Fruit fly (Drosophila melanogaster) whole organism, embryonic: ENCODE data around the gene CG12998.

Source experiments
- Bteb2 ChIP-seq: fragments of 200-800 bp; sonication (Bioruptor generic); optimal IDR thresholded peaks from 2 replicates; lab custom pipeline; 2016; ENCODE audit warnings: missing biosample characterization, missing genetic modification characterization
- CG11085 ChIP-seq: fragments of 200-800 bp; sonication (Bioruptor generic); IDR thresholded peaks from 2 replicates; pipeline ENCODE4 v1.3.6; 2022; ENCODE audit warnings: missing biosample characterization, missing genetic modification characterization
- CG11398 ChIP-seq: fragments of 200-800 bp; sonication (Bioruptor generic); optimal IDR thresholded peaks from 2 replicates; lab custom pipeline; 2016; ENCODE audit warnings: missing biosample characterization, missing genetic modification characterization
- CG11696 ChIP-seq: fragments of 200-800 bp; sonication (Bioruptor generic); IDR thresholded peaks from 2 replicates; pipeline ENCODE4 v1.3.6; 2022; ENCODE audit warnings: missing biosample characterization, missing genetic modification characterization
- CG12104 ChIP-seq: fragments of 200-800 bp; sonication (Bioruptor generic); optimal IDR thresholded peaks from 3 replicates; lab custom pipeline; 2016; ENCODE audit warnings: missing biosample characterization, missing genetic modification characterization
- CG13287 ChIP-seq: fragments of 200-800 bp; sonication (Bioruptor generic); IDR thresholded peaks from 2 replicates; pipeline ENCODE4 v1.3.6; 2022; ENCODE audit warnings: missing biosample characterization, missing genetic modification characterization; ENCODE audit not compliant: partially characterized antibody
- CG13424 ChIP-seq: fragments of 200-800 bp; sonication (Bioruptor generic); optimal IDR thresholded peaks from 2 replicates; lab custom pipeline; 2019; ENCODE audit warnings: missing biosample characterization, mild to moderate bottlenecking, missing genetic modification characterization, moderate library complexity
- CG13894 ChIP-seq: fragments of 200-800 bp; sonication (Bioruptor generic); optimal IDR thresholded peaks from 3 replicates; lab custom pipeline; 2018; ENCODE audit warnings: missing biosample characterization, mild to moderate bottlenecking, missing genetic modification characterization, moderate library complexity
- CG17328 ChIP-seq: fragments of 200-800 bp; sonication (Bioruptor generic); IDR thresholded peaks from 2 replicates; pipeline ENCODE4 v1.3.6; 2022; ENCODE audit warnings: missing biosample characterization, missing genetic modification characterization
- CG1832 ChIP-seq: fragments of 200-800 bp; sonication (Bioruptor generic); optimal IDR thresholded peaks from 2 replicates; lab custom pipeline; 2017; ENCODE audit warnings: missing biosample characterization, mild to moderate bottlenecking, missing genetic modification characterization, inconsistent platforms
- CG18619 ChIP-seq: fragments of 200-800 bp; sonication (Bioruptor generic); optimal IDR thresholded peaks from 3 replicates; lab custom pipeline; 2017; ENCODE audit warnings: missing biosample characterization, mild to moderate bottlenecking, missing genetic modification characterization
- CG2199 ChIP-seq: fragments of 200-800 bp; sonication (Bioruptor generic); IDR thresholded peaks from 3 replicates; pipeline ENCODE4 v1.3.6; 2022; ENCODE audit warnings: missing biosample characterization, missing genetic modification characterization
- CG30020 ChIP-seq: fragments of 200-800 bp; optimal IDR thresholded peaks from 2 replicates; lab custom pipeline; 2019; ENCODE audit warnings: missing biosample characterization, mild to moderate bottlenecking, missing genetic modification characterization, moderate library complexity
- CG32767 ChIP-seq: fragments of 200-800 bp; sonication (Bioruptor generic); IDR thresholded peaks from 2 replicates; pipeline ENCODE4 v1.3.6; 2022; ENCODE audit warnings: missing biosample characterization, missing genetic modification characterization
- CG33557 ChIP-seq: fragments of 200-800 bp; sonication (Bioruptor generic); optimal IDR thresholded peaks from 2 replicates; lab custom pipeline; 2019; ENCODE audit warnings: missing biosample characterization, mild to moderate bottlenecking, missing genetic modification characterization, moderate library complexity
- CG3838 ChIP-seq: fragments of 200-800 bp; sonication (Bioruptor generic); optimal IDR thresholded peaks from 3 replicates; lab custom pipeline; 2016; ENCODE audit warnings: missing biosample characterization, missing genetic modification characterization
- CG9215 ChIP-seq: fragments of 200-800 bp; sonication (Bioruptor generic); IDR thresholded peaks from 2 replicates; pipeline ENCODE4 v1.3.6; 2022; ENCODE audit warnings: missing biosample characterization, missing genetic modification characterization
- CG9932 ChIP-seq: fragments of 200-800 bp; sonication (Bioruptor generic); IDR thresholded peaks from 2 replicates; pipeline ENCODE4 v1.3.6; 2022; ENCODE audit warnings: missing biosample characterization, missing genetic modification characterization
- CTCF ChIP-seq: fragments of 200-800 bp; sonication (Bioruptor generic); optimal IDR thresholded peaks from 2 replicates; lab custom pipeline; 2017; ENCODE audit warnings: missing biosample characterization, mild to moderate bottlenecking, missing genetic modification characterization, moderate library complexity
- Chrac-16 ChIP-seq: fragments of 200-800 bp; sonication (Bioruptor generic); optimal IDR thresholded peaks from 3 replicates; lab custom pipeline; 2016; ENCODE audit warnings: missing biosample characterization, missing genetic modification characterization
- Dip3 ChIP-seq: fragments of 200-800 bp; sonication (Bioruptor generic); optimal IDR thresholded peaks from 3 replicates; lab custom pipeline; 2016; ENCODE audit warnings: missing biosample characterization, missing genetic modification characterization
- Eip74EF ChIP-seq, 2 experiments: fragments of 200-800 bp in 1 of 2; fragments of >200 bp in 1 of 2; sonication (Bioruptor generic) in 1 of 2; optimal IDR thresholded peaks; 2 replicates each; lab custom pipeline; 2017 to 2019; ENCODE audit warnings: missing biosample characterization in 2 of 2, missing genetic modification characterization in 2 of 2, mild to moderate bottlenecking in 1 of 2, moderate library complexity in 1 of 2
- HmgD ChIP-seq: fragments of 200-800 bp; sonication (Bioruptor generic); optimal IDR thresholded peaks from 3 replicates; lab custom pipeline; 2016; ENCODE audit warnings: missing biosample characterization, missing genetic modification characterization
- MESR4 ChIP-seq: fragments of 200-800 bp; sonication (Bioruptor generic); optimal IDR thresholded peaks from 2 replicates; lab custom pipeline; 2018; ENCODE audit warnings: missing biosample characterization, mild to moderate bottlenecking, missing genetic modification characterization, moderate library complexity
- Mad ChIP-seq: fragments of 200-800 bp; sonication (Bioruptor generic); optimal IDR thresholded peaks from 2 replicates; lab custom pipeline; 2016; ENCODE audit warnings: missing biosample characterization, missing genetic modification characterization
- Nf-YC ChIP-seq: fragments of 200-800 bp; optimal IDR thresholded peaks from 3 replicates; lab custom pipeline; 2019; ENCODE audit warnings: missing biosample characterization, mild to moderate bottlenecking, missing genetic modification characterization, moderate library complexity
- Optix ChIP-seq: fragments of 200-800 bp; sonication (Bioruptor generic); IDR thresholded peaks from 3 replicates; pipeline ENCODE4 v1.3.6; 2022; ENCODE audit warnings: missing biosample characterization, missing genetic modification characterization
- PHDP ChIP-seq: fragments of 200-800 bp; sonication (Bioruptor generic); optimal IDR thresholded peaks from 3 replicates; lab custom pipeline; 2018; ENCODE audit warnings: missing biosample characterization, mild to moderate bottlenecking, missing genetic modification characterization, moderate library complexity
- Scr ChIP-seq: fragments of 200-800 bp; sonication (Bioruptor generic); IDR thresholded peaks from 2 replicates; pipeline ENCODE4 v1.3.6; 2022; ENCODE audit warnings: missing biosample characterization, missing genetic modification characterization; ENCODE audit not compliant: partially characterized antibody
- Side ChIP-seq: fragments of 200-800 bp; sonication (Bioruptor generic); optimal IDR thresholded peaks from 2 replicates; lab custom pipeline; 2016; ENCODE audit warnings: missing biosample characterization, missing genetic modification characterization
- cg ChIP-seq: fragments of 200-800 bp; sonication (Bioruptor generic); optimal IDR thresholded peaks from 3 replicates; lab custom pipeline; 2019; ENCODE audit warnings: missing biosample characterization, mild to moderate bottlenecking, missing genetic modification characterization, moderate library complexity
- chm ChIP-seq: fragments of 200-800 bp; sonication (Bioruptor generic); IDR thresholded peaks from 2 replicates; pipeline ENCODE4 v1.3.6; 2022; ENCODE audit warnings: missing biosample characterization, missing genetic modification characterization
- crol ChIP-seq: fragments of 200-800 bp; sonication (Bioruptor generic); IDR thresholded peaks from 2 replicates; pipeline ENCODE4 v1.3.6; 2022; ENCODE audit warnings: missing biosample characterization, missing genetic modification characterization
- danr ChIP-seq: fragments of 200-800 bp; sonication (Bioruptor generic); IDR thresholded peaks from 2 replicates; pipeline ENCODE4 v1.3.6; 2022; ENCODE audit warnings: missing biosample characterization, missing genetic modification characterization
- dati ChIP-seq: fragments of 200-800 bp; sonication (Bioruptor generic); IDR thresholded peaks from 2 replicates; pipeline ENCODE4 v1.3.6; 2022; ENCODE audit warnings: missing biosample characterization, missing genetic modification characterization
- en ChIP-seq: fragments of 200-800 bp; sonication (Bioruptor generic); optimal IDR thresholded peaks from 2 replicates; lab custom pipeline; 2016; ENCODE audit warnings: missing biosample characterization, missing genetic modification characterization
- esg ChIP-seq: fragments of 200-800 bp; sonication (Bioruptor generic); conservative IDR thresholded peaks from 2 replicates; pipeline ENCODE4 v1.3.6; 2022; ENCODE audit warnings: missing biosample characterization, missing genetic modification characterization
- gce ChIP-seq: fragments of 200-800 bp; sonication (Bioruptor generic); IDR thresholded peaks from 3 replicates; pipeline ENCODE4 v1.3.6; 2022; ENCODE audit warnings: missing biosample characterization, missing genetic modification characterization
- gfzf ChIP-seq: fragments of 200-800 bp; sonication (Bioruptor generic); optimal IDR thresholded peaks from 2 replicates; lab custom pipeline; 2016; ENCODE audit warnings: missing biosample characterization, mild to moderate bottlenecking, missing genetic modification characterization, moderate library complexity
- jigr1 ChIP-seq: fragments of 200-800 bp; sonication (Bioruptor generic); IDR thresholded peaks from 3 replicates; pipeline ENCODE4 v1.3.6; 2022; ENCODE audit warnings: missing biosample characterization, missing genetic modification characterization
- jumu ChIP-seq: fragments of 200-800 bp; sonication (Bioruptor generic); optimal IDR thresholded peaks from 3 replicates; lab custom pipeline; 2016; ENCODE audit warnings: missing biosample characterization, missing genetic modification characterization
- kah ChIP-seq: fragments of 200-800 bp; sonication (Bioruptor generic); optimal IDR thresholded peaks from 2 replicates; lab custom pipeline; 2018; ENCODE audit warnings: missing biosample characterization, mild to moderate bottlenecking, missing genetic modification characterization
- kni ChIP-seq: fragments of 200-800 bp; sonication (Bioruptor generic); optimal IDR thresholded peaks from 3 replicates; lab custom pipeline; 2017; ENCODE audit warnings: mild to moderate bottlenecking, missing biosample characterization, missing genetic modification reagents, missing genetic modification characterization
- lilli ChIP-seq: fragments of 200-800 bp; sonication (Bioruptor generic); optimal IDR thresholded peaks from 3 replicates; lab custom pipeline; 2016; ENCODE audit warnings: missing biosample characterization, missing genetic modification characterization
- mam ChIP-seq: fragments of 200-800 bp; sonication (Bioruptor generic); optimal IDR thresholded peaks from 3 replicates; lab custom pipeline; 2016; ENCODE audit warnings: missing biosample characterization, missing genetic modification characterization
- mld ChIP-seq: fragments of 200-800 bp; sonication (Bioruptor generic); IDR thresholded peaks from 3 replicates; pipeline ENCODE4 v1.3.6; 2022; ENCODE audit warnings: missing biosample characterization, missing genetic modification characterization; ENCODE audit not compliant: partially characterized antibody
- pho ChIP-seq: fragments of 200-800 bp; sonication (Bioruptor generic); optimal IDR thresholded peaks from 2 replicates; lab custom pipeline; 2016; ENCODE audit warnings: missing biosample characterization, missing genetic modification characterization
- sim ChIP-seq: fragments of 200-800 bp; sonication (Bioruptor generic); IDR thresholded peaks from 2 replicates; pipeline ENCODE4 v1.3.6; 2022; ENCODE audit warnings: missing biosample characterization, missing genetic modification characterization
- sqz ChIP-seq: fragments of 200-800 bp; sonication (Bioruptor generic); optimal IDR thresholded peaks from 3 replicates; lab custom pipeline; 2018; ENCODE audit warnings: missing biosample characterization, mild to moderate bottlenecking, missing genetic modification characterization
- vvl ChIP-seq: fragments of 200-800 bp; sonication (Bioruptor generic); IDR thresholded peaks from 2 replicates; pipeline ENCODE4 v1.3.6; 2022; ENCODE audit warnings: missing biosample characterization, missing genetic modification characterization
- zen ChIP-seq: fragments of 200-800 bp; sonication (Bioruptor generic); optimal IDR thresholded peaks from 3 replicates; lab custom pipeline; 2018; ENCODE audit warnings: missing biosample characterization, mild to moderate bottlenecking, missing genetic modification characterization, moderate library complexity

CG12998 gene

dm6 chrX:17226681-17227019, 8.2 kb downstream of the CG12998 start, which contains the start of gene CG10598 (continued):
- TF ChIP-seq gce (GFP tag; lab: Robert Waterston, UW) = no peak
- TF ChIP-seq sqz = no peak
- peak; percentile 43; the same call in 1 of the 2 replicates for TF ChIP-seq CG9932 (GFP tag; lab: Robert Waterston, UW)
- no peak for TF ChIP-seq zen (tag; lab: Kevin White, UChicago)
- no peak for TF ChIP-seq mld

DNA sequence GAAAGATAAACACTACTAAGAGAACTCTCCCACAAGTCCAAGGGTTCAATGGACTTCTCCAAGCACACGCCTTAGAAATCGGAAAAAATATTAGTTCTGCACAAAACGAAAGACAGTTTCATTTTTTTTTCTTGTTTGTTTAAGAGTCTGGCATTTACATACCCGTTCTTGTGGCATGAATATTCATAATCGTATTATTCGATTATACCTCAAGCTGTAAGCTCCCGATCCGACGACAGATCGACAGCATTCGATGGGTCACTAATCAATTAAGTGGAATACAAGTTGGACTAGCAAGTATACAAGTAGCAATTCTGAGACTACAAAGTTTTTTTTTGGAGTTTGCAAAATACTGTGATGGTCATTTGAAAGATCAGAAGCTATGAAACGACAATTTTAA, 9.0 kb downstream of the CG12998 start:
- TF ChIP-seq jigr1 (GFP tag; lab: Robert Waterston, UW) (no peak), kah (no peak), CG13424 (tag; lab: Kevin White, UChicago) (no peak), CG33557 (no peak), HmgD (no peak), Bteb2 (GFP tag; lab: Kevin White, UChicago) (no peak), Scr (GFP tag; lab: Robert Waterston, UW) (no peak), esg (GFP tag; lab: Robert Waterston, UW) (no peak), CTCF (GFP tag; lab: Kevin White, UChicago) (no peak), dati (no peak), Nf-YC (no peak), Mad (GFP tag; lab: Kevin White, UChicago) (no peak), CG32767 (GFP tag; lab: Robert Waterston, UW) (no peak), CG9215 (GFP tag; lab: Robert Waterston, UW) (no peak), jumu (GFP tag; lab: Kevin White, UChicago) (no peak), CG13287 (GFP tag; lab: Robert Waterston, UW) (no peak), cg (GFP tag; lab: Kevin White, UChicago) (no peak), CG30020 (tag; lab: Kevin White, UChicago) (no peak), Chrac-16 (no peak), Side (GFP tag; lab: Kevin White, UChicago) (no peak), crol (GFP tag; lab: Robert Waterston, UW) (no peak), CG2199 (peak; percentile 87), CG18619 (no peak), vvl (0 out of 2 replicates have a peak, but pooled peaks have one; percentile 35), danr (GFP tag; lab: Robert Waterston, UW) (no peak), CG13894 (tag; lab: Kevin White, UChicago) (peak; percentile 88)

DNA sequence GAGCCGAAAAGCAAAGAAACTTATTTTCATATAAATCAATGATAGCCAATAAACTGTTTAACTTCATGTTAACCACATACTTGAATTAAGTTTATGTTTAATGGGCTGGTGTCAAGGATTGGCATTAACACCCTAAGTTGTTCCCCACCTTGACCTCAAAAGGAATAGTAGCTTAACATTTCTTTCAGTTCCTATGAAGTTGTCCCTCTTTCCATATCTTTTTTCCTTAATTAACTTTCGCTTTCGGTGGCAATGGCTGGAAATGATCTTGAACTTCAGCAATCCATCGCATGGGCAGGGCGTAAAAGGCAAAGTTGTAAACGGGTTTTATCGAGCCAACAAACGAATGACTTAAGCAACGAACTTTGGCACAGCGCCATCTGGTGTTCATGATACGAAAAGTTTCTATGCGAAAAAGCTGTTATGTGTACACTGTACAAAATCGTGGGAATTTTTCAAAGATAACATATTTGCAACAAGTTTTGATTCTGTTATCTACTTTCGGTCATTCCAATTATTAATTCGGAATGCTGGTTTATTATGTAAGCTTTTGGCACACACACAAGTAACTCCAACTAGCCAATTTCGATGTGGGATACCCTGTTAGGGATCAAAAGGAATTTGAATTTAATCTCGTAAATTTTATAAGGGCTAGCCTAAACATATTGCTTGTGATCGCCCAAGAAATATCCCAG, 11.2 kb downstream of the CG12998 start:
- no peak for TF ChIP-seq Dip3
- TF ChIP-seq kni (GFP tag; lab: Kevin White, UChicago) = peak; percentile 72
- TF ChIP-seq CG11085 (GFP tag; lab: Robert Waterston, UW) = no peak
- TF ChIP-seq sim (GFP tag; lab: Robert Waterston, UW) = no peak
- 0 out of 2 replicates have a peak, but pooled peaks have one; percentile 33 for TF ChIP-seq CG17328 (GFP tag; lab: Robert Waterston, UW)
- TF ChIP-seq en (GFP tag; lab: Kevin White, UChicago) = no peak
- no peak for TF ChIP-seq MESR4 (GFP tag; lab: Kevin White, UChicago)
- peak; percentile 12 for TF ChIP-seq mam (GFP tag; lab: Kevin White, UChicago)
- no peak for TF ChIP-seq chm (GFP tag; lab: Robert Waterston, UW)
- peak; percentile 9 for TF ChIP-seq PHDP (tag; lab: Kevin White, UChicago)
- no peak for TF ChIP-seq CG1832 (GFP tag; lab: Kevin White, UChicago)
- no peak for TF ChIP-seq CG3838
- peak; percentile 3 for TF ChIP-seq gfzf (GFP tag; lab: Kevin White, UChicago)
- TF ChIP-seq lilli (GFP tag; lab: Kevin White, UChicago) = peak; percentile 42
- TF ChIP-seq pho (GFP tag; lab: Kevin White, UChicago) = no peak
- TF ChIP-seq CG12104 (GFP tag; lab: Kevin White, UChicago) = no peak
- TF ChIP-seq Optix (GFP tag; lab: Robert Waterston, UW) = no peak
- TF ChIP-seq CG11398 (GFP tag; lab: Kevin White, UChicago) = no peak
- peak in 1 of 2 experiments; percentile 78 for TF ChIP-seq Eip74EF (GFP tag; optimal IDR thresholded peaks at IDR 0.05; lab: Kevin White, UChicago)
- no peak for TF ChIP-seq CG11696 (GFP tag; lab: Robert Waterston, UW)
